Fruit fly (Drosophila melanogaster): ENCODE results near the gene Deaf1.
A peak's percentile ranks its signal among the peaks of the same experiment; 100 is the strongest.

Deaf1 gene

DNA sequence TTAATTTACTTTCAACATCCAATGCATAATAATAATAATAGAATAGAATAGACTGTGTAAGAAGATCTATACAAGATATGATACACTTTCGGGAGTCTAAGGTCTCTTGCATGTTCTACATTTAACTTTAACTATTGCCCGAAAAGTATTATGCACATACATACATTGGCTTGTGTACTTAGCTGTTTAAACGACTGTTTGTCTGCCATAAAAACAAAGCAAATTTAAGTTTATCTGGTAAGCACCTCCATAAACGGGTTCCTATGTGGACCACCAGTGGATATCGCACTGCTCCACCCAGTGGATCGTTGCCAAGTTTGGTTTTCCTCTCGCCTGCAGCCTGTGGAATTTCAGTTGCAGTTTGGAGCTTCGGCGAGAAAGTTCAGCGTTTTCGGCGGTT is 29.0 kb downstream of the Deaf1 start (continued):
- TF ChIP-seq HmgZ (tag; optimal IDR thresholded peaks at IDR 0.05) (peak; percentile 8), Hr78 (GFP tag; optimal IDR thresholded peaks at IDR 0.05) (no peak), Drgx (GFP tag; IDR thresholded peaks at IDR 0.05) (no peak), CG15269 (tag; optimal IDR thresholded peaks at IDR 0.05) (peak; percentile 27), CG3407 (GFP tag; optimal IDR thresholded peaks at IDR 0.05) (peak; percentile 53), dpn (GFP tag; optimal IDR thresholded peaks at IDR 0.05) (no peak), Med (GFP tag) (peak; percentile 13), zfh1 (GFP tag; IDR thresholded peaks at IDR 0.05) (no peak), CG13894 (tag; optimal IDR thresholded peaks at IDR 0.05) (peak; percentile 9), gcm (GFP tag; optimal IDR thresholded peaks at IDR 0.05) (no peak), Max (GFP tag; optimal IDR thresholded peaks at IDR 0.05) (no peak), gsb (GFP tag; IDR thresholded peaks at IDR 0.05) (no peak), CG11456 (GFP tag; IDR thresholded peaks at IDR 0.05) (no peak), CG15514 (GFP tag; optimal IDR thresholded peaks at IDR 0.05) (peak; percentile 47), sug (tag; optimal IDR thresholded peaks at IDR 0.05) (peak; percentile 34), CG1647 (GFP tag; optimal IDR thresholded peaks at IDR 0.05) (no peak), CG8924 (tag; optimal IDR thresholded peaks at IDR 0.05) (no peak), CG6654 (GFP tag; optimal IDR thresholded peaks at IDR 0.05) (no peak), ATbp (GFP tag; optimal IDR thresholded peaks at IDR 0.05) (peak; percentile 85), wor (GFP tag; IDR thresholded peaks at IDR 0.05) (no peak), MBD-R2 (GFP tag; IDR thresholded peaks at IDR 0.05) (no peak), tin (GFP tag; optimal IDR thresholded peaks at IDR 0.05) (no peak), schlank (tag; optimal IDR thresholded peaks at IDR 0.05) (peak; percentile 72), Dek (tag; optimal IDR thresholded peaks at IDR 0.05) (peak; percentile 24), shn (GFP tag; optimal IDR thresholded peaks at IDR 0.05) (no peak), cato (GFP tag; optimal IDR thresholded peaks at IDR 0.05; ENCODE audit: borderline replicate concordance) (no peak), CG1233 (GFP tag; optimal IDR thresholded peaks at IDR 0.05) (peak; percentile 13), CG2678 (tag; optimal IDR thresholded peaks at IDR 0.05) (peak; percentile 46), sqz (GFP tag; optimal IDR thresholded peaks at IDR 0.05) (no peak), sr (GFP tag; IDR thresholded peaks at IDR 0.05) (no peak), CG13296 (GFP tag; optimal IDR thresholded peaks at IDR 0.05) (peak; percentile 67), CG8765 (GFP tag; IDR thresholded peaks at IDR 0.05) (no peak), CG7745 (tag; optimal IDR thresholded peaks at IDR 0.05) (no peak), Dbx (GFP tag; IDR thresholded peaks at IDR 0.05) (no peak), CG34422 (GFP tag; IDR thresholded peaks at IDR 0.05) (no peak), odd (GFP tag; optimal IDR thresholded peaks at IDR 0.05) (peak; percentile 16), Meics (GFP tag; optimal IDR thresholded peaks at IDR 0.05) (peak; percentile 41), run (tag; optimal IDR thresholded peaks at IDR 0.05) (peak; percentile 25), Myb (GFP tag; optimal IDR thresholded peaks at IDR 0.05) (no peak), CG4404 (GFP tag; IDR thresholded peaks at IDR 0.05) (no peak), CG2875 (GFP tag; optimal IDR thresholded peaks at IDR 0.05) (peak; percentile 64), CG33213 (GFP tag; optimal IDR thresholded peaks at IDR 0.05) (no peak), caup (GFP tag; optimal IDR thresholded peaks at IDR 0.05; ENCODE audit: severe bottlenecking) (peak; percentile 41), unpg (GFP tag; optimal IDR thresholded peaks at IDR 0.05) (peak; percentile 52), eyg (GFP tag; optimal IDR thresholded peaks at IDR 0.05) (peak; percentile 61), gsb-n (tag; optimal IDR thresholded peaks at IDR 0.05) (peak; percentile 11), nerfin-2 (GFP tag; IDR thresholded peaks at IDR 0.05; ENCODE audit: partially characterized antibody) (no peak), pita (GFP tag; optimal IDR thresholded peaks at IDR 0.05) (no peak), CG15011 (GFP tag; optimal IDR thresholded peaks at IDR 0.05) (no peak), HHEX (GFP tag; optimal IDR thresholded peaks at IDR 0.05) (peak; percentile 41), CG7271 (tag; optimal IDR thresholded peaks at IDR 0.05) (no peak)

All from whole organism, embryonic.